Worm (Caenorhabditis elegans) whole organism, late embryonic: Measurements from ENCODE around the gene C14A4.13.

Source experiments
- T23F11.4 ChIP-seq: fragments of 200-800 bp; sonication (Bioruptor generic); optimal IDR thresholded peaks from 2 replicates; lab custom pipeline; 2018; ENCODE audit warnings: mild to moderate bottlenecking, missing genetic modification characterization, missing compliant biosample characterization
- ceh-2 ChIP-seq: sonication (generic microtip); optimal IDR thresholded peaks from 2 replicates; lab custom pipeline; 2016; ENCODE audit warnings: missing genotype, missing genetic modification characterization, missing compliant biosample characterization
- ceh-24 ChIP-seq: sonication (generic microtip); optimal IDR thresholded peaks from 2 replicates; lab custom pipeline; 2016; ENCODE audit warnings: mild to moderate bottlenecking, missing genetic modification characterization, missing compliant biosample characterization
- ceh-48 ChIP-seq: sonication (generic microtip); optimal IDR thresholded peaks from 2 replicates; lab custom pipeline; 2016; ENCODE audit warnings: missing genetic modification characterization, inconsistent platforms, missing compliant biosample characterization
- ceh-9 ChIP-seq: sonication (generic microtip); optimal IDR thresholded peaks from 2 replicates; lab custom pipeline; 2016; ENCODE audit warnings: mild to moderate bottlenecking, missing genetic modification characterization, inconsistent platforms, missing compliant biosample characterization
- che-1 ChIP-seq: sonication (generic microtip); optimal IDR thresholded peaks from 2 replicates; lab custom pipeline; 2016; ENCODE audit warnings: mild to moderate bottlenecking, missing genetic modification characterization, missing compliant biosample characterization
- fkh-10 ChIP-seq: fragments of 150-350 bp; optimal IDR thresholded peaks from 2 replicates; lab custom pipeline; 2014; ENCODE audit warnings: missing biosample characterization, missing genetic modification reagents, missing genetic modification characterization
- lin-11 ChIP-seq: fragments of 200-800 bp; sonication (Bioruptor generic); optimal IDR thresholded peaks from 2 replicates; lab custom pipeline; 2018; ENCODE audit warnings: mild to moderate bottlenecking, missing genetic modification characterization, missing compliant biosample characterization
- nhr-11 ChIP-seq: fragments of 150-350 bp; optimal IDR thresholded peaks from 2 replicates; lab custom pipeline; 2014; ENCODE audit warnings: missing biosample characterization, missing genetic modification characterization
- sox-4 ChIP-seq: sonication (generic microtip); optimal IDR thresholded peaks from 2 replicates; lab custom pipeline; 2017; ENCODE audit warnings: mild to moderate bottlenecking, missing genetic modification characterization, inconsistent platforms, missing compliant biosample characterization
- tbx-2 ChIP-seq: sonication (generic microtip); optimal IDR thresholded peaks from 2 replicates; lab custom pipeline; 2016; ENCODE audit warnings: missing genetic modification characterization, missing compliant biosample characterization
- tbx-7 ChIP-seq: sonication (generic microtip); optimal IDR thresholded peaks from 2 replicates; lab custom pipeline; 2016; ENCODE audit warnings: missing genotype, missing genetic modification characterization, missing compliant biosample characterization
- ttx-3 ChIP-seq: sonication (generic microtip); optimal IDR thresholded peaks from 2 replicates; lab custom pipeline; 2016; ENCODE audit warnings: missing genetic modification reagents, missing genetic modification characterization, missing compliant biosample characterization
- unc-55 ChIP-seq: sonication (generic microtip); optimal IDR thresholded peaks from 2 replicates; lab custom pipeline; 2017; ENCODE audit warnings: missing biosample characterization, missing genetic modification reagents, missing genetic modification characterization

DNA sequence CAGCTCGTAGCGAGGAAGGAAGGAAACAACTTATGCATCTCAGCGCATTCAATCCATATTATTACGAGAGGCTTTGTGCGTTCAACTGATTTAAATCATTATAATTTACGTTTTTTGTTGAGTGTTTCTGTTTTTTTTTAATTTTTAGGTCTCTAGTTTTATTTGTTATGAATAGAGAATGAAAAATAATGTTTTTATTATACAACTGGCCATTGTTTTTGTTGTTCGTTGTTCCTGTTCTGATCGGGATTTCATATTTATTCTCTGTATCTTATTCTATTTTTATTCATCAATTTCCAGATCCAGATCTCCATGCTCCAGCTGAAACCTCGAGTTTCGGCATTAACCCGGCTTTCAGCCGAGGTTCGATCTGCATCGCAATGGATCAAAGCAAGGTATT lies 35.9 kb upstream of the C14A4.13 start, which contains the start of gene mrps-22:
- TF ChIP-seq ttx-3 (tag; lab: Kevin White, UChicago) (no peak), ceh-2 (tag; lab: Kevin White, UChicago) (no peak), nhr-11 (tag; lab: Kevin White, UChicago) (no peak), ceh-24 (no peak), tbx-2 (no peak), tbx-7 (tag; lab: Kevin White, UChicago) (no peak), fkh-10 (GFP tag; lab: Kevin White, UChicago) (no peak), ceh-48 (tag; lab: Kevin White, UChicago) (no peak), ceh-9 (tag; lab: Kevin White, UChicago) (no peak), lin-11 (tag; lab: Kevin White, UChicago) (no peak), T23F11.4 (GFP tag; lab: Kevin White, UChicago) (no peak), che-1 (no peak), sox-4 (tag; lab: Kevin White, UChicago) (no peak), unc-55 (GFP tag; lab: Kevin White, UChicago) (no peak)
